Worm (Caenorhabditis elegans) whole organism, L4 larva: ENCODE measurements around the gene srsx-37.

Source experiments
- ama-1 ChIP-seq: fragments of 150-350 bp; optimal IDR thresholded peaks from 2 replicates; lab custom pipeline; 2014; ENCODE audit warnings: inconsistent platforms, mixed read lengths
- dve-1 ChIP-seq: sonication (generic microtip); optimal IDR thresholded peaks from 2 replicates; lab custom pipeline; 2017; ENCODE audit warnings: antibody characterized with exemption, mild to moderate bottlenecking, missing genetic modification characterization, missing compliant biosample characterization; ENCODE audit not compliant: insufficient read depth
- lir-3 ChIP-seq: sonication (generic microtip); optimal IDR thresholded peaks from 2 replicates; lab custom pipeline; 2016; ENCODE audit warnings: mild to moderate bottlenecking, missing genetic modification characterization, missing compliant biosample characterization
- madf-5 ChIP-seq, 2 experiments: fragments of 200-800 bp; sonication (Bioruptor generic); IDR thresholded peaks; 2 replicates each; pipeline ENCODE4 v1.3.6; 2022; ENCODE audit warnings: missing compliant biosample characterization in 2 of 2, missing genetic modification characterization in 2 of 2
- mxl-2 ChIP-seq: fragments of 200-800 bp; sonication (Bioruptor generic); conservative IDR thresholded peaks from 2 replicates; pipeline ENCODE4 v1.3.6; 2022; ENCODE audit warnings: missing genetic modification reagents, missing genetic modification characterization, missing compliant biosample characterization
- nhr-77 ChIP-seq: fragments of 150-350 bp; optimal IDR thresholded peaks from 2 replicates; lab custom pipeline; 2014; ENCODE audit warnings: missing biosample characterization, missing genetic modification characterization

DNA sequence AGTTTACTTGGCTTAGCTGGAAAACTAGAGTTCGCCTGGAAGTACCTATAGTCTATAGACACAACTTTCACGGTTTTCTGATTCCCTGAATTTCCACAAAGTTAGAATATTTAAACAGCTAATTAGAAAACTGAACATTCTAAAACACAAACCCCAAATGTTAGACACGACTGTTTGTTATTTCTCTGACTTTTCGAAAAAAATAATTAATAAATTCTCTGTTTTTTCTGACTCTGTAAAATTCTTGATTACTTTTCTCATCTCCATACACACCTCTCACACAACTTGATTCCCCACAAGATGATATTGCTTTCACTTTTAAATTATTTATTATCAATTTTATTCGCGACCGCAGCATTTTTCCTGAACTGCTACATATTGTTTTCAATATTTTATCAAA is 5.4 kb downstream of the srsx-37 start, which contains the start of gene srbc-75:
- TF ChIP-seq madf-5 (GFP tag; IDR thresholded peaks at IDR 0.05; lab: Robert Waterston, UW): no peak
- TF ChIP-seq lir-3: no peak
- TF ChIP-seq dve-1 (tag; lab: Kevin White, UChicago): no peak
- TF ChIP-seq ama-1: no peak
- TF ChIP-seq nhr-77: no peak
- TF ChIP-seq mxl-2 (GFP tag; lab: Robert Waterston, UW): no peak
